Fruit fly (Drosophila melanogaster): ENCODE results near the gene CG45263.
A peak's percentile ranks its signal among the peaks of the same experiment; 100 is the strongest.

The CG45263 gene

DNA sequence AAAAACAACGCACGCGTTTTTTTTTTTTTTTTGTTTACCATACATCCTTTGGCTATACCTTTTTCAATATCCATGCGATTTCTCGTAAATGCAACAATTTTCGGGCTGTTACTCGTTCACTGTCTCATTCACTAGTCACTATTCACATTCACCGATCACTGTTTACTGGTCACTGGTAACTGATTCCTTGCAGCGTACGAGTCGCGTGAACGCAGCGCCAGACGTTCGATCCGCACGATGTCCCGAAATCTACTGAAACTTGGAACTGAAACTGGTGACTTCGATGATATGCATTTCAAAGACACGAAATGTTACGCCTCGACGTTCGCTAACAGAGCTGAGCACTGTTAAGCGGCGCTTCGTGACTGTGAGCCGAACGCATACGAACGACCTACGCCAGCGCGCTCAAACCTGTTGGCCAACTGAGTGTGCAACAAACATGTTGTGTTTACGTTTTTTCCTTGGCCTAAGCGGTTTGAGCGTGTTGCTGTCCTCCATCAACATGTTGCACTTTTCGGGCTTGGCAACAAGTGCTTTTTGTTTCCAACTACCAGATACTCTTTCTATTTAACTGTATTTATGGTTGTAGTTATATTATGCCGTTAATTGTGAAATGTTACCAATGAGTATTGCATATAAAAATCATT is at the start of gene CG45263:
Gene CG45263, minus strand, starts transcription at position 257 of the 647 bp plus-strand sequence.
- TF ChIP-seq CG7045 (GFP tag; optimal IDR thresholded peaks at IDR 0.05): peak; percentile 19
- TF ChIP-seq cic (GFP tag; optimal IDR thresholded peaks at IDR 0.05): no peak
- peak; percentile 21 for TF ChIP-seq kay (GFP tag; ENCODE audit: borderline replicate concordance)
- TF ChIP-seq CG7101 (tag; optimal IDR thresholded peaks at IDR 0.05): no peak
- no peak for TF ChIP-seq toe (GFP tag; optimal IDR thresholded peaks at IDR 0.05)
- TF ChIP-seq pad (GFP tag; optimal IDR thresholded peaks at IDR 0.05): no peak
- no peak for TF ChIP-seq cnc (optimal IDR thresholded peaks at IDR 0.05)
- no peak for TF ChIP-seq CG14711 (tag; optimal IDR thresholded peaks at IDR 0.05)

dm6 chr3R:8524277-8524676 is 46.9 kb upstream of the CG45263 start:
- TF ChIP-seq CG7045 (GFP tag; optimal IDR thresholded peaks at IDR 0.05) (no peak), Hr96 (GFP tag; optimal IDR thresholded peaks at IDR 0.05) (no peak), kay (GFP tag; ENCODE audit: borderline replicate concordance) (no peak), CG7101 (tag; optimal IDR thresholded peaks at IDR 0.05) (no peak), tj (GFP tag; optimal IDR thresholded peaks at IDR 0.05) (no peak)

dm6 chr3R:8523668-8524067 is 46.3 kb upstream of the CG45263 start, which contains the start of gene CG31259:
CG31259 (plus strand) TSS chr3R:8523944.
- TF ChIP-seq Crg-1 (GFP tag; optimal IDR thresholded peaks at IDR 0.05) (no peak), Mnt (GFP tag; optimal IDR thresholded peaks at IDR 0.05) (peak; percentile 68), cic (GFP tag; optimal IDR thresholded peaks at IDR 0.05) (peak; percentile 74)

DNA sequence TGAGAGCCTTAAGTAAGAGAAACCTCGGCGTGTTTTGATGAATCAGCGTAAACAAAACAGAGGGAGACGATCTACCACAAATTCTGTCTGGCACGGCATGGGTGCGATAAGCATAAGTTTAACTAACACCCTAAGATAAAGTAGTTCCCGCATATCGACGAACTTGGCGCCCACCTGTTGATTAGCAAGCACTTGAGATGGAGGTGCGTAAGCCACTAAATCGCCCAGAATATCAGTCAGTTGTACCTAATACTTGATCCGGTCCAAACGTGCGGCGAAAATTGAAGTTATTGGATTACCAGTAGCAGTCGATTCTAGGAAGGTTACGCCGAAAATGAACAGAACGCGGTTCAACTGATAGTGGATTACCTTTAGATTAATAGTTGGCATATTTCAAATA is 44.1 kb upstream of the CG45263 start, which contains the start of gene CG31454:
Gene CG31454, plus strand, starts transcription at position 160 of the 400 bp plus-strand sequence.
- TF ChIP-seq CG33017 (tag; optimal IDR thresholded peaks at IDR 0.05) (no peak), CG14711 (tag; optimal IDR thresholded peaks at IDR 0.05) (no peak)

DNA sequence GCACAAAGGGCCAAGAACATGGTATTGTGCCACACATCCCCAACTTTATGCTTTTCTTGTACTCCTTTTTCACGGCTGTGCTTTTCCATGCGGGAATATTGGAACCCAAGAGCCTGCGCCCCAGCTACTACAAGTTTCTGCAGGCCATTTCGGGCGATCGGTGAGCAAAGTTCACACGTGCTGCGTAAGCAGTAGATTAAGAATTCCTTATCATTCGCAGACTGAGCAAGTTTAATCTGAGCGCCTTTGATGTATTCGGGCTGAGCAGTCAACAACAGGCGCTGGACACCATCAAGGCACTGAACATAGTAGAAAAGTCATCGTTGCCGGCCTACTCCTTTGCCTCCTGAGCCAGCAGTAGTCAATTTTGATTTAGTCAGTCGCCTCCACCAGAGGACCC is 43.4 kb upstream of the CG45263 start:
- TF ChIP-seq Clk (GFP tag; optimal IDR thresholded peaks at IDR 0.05): no peak
- no peak for TF ChIP-seq CG1620 (GFP tag; optimal IDR thresholded peaks at IDR 0.05)
- no peak for TF ChIP-seq Mnt (GFP tag; optimal IDR thresholded peaks at IDR 0.05)
- TF ChIP-seq bab1 (GFP tag; optimal IDR thresholded peaks at IDR 0.05): no peak
- no peak for TF ChIP-seq kay (GFP tag; ENCODE audit: borderline replicate concordance)
- TF ChIP-seq ovo (GFP tag; optimal IDR thresholded peaks at IDR 0.05): no peak
- no peak for TF ChIP-seq CG7101 (tag; optimal IDR thresholded peaks at IDR 0.05)
- TF ChIP-seq toe (GFP tag; optimal IDR thresholded peaks at IDR 0.05): no peak
- TF ChIP-seq CG33017 (tag; optimal IDR thresholded peaks at IDR 0.05): no peak
- TF ChIP-seq tj (GFP tag; optimal IDR thresholded peaks at IDR 0.05): no peak
- TF ChIP-seq CG14711 (tag; optimal IDR thresholded peaks at IDR 0.05): no peak
- no peak for TF ChIP-seq cic (GFP tag; optimal IDR thresholded peaks at IDR 0.05)
- no peak for TF ChIP-seq Crg-1 (GFP tag; optimal IDR thresholded peaks at IDR 0.05)

dm6 chr3R:8519157-8519556 is 41.7 kb upstream of the CG45263 start:
- TF ChIP-seq Hr96 (GFP tag; optimal IDR thresholded peaks at IDR 0.05) (no peak), Crg-1 (GFP tag; optimal IDR thresholded peaks at IDR 0.05) (no peak), bab1 (GFP tag; optimal IDR thresholded peaks at IDR 0.05) (no peak), CG1620 (GFP tag; optimal IDR thresholded peaks at IDR 0.05) (no peak), kay (GFP tag; ENCODE audit: borderline replicate concordance) (no peak), CG11617 (GFP tag; optimal IDR thresholded peaks at IDR 0.05) (no peak), CG7101 (tag; optimal IDR thresholded peaks at IDR 0.05) (no peak), CG7045 (GFP tag; optimal IDR thresholded peaks at IDR 0.05) (no peak), ovo (GFP tag; optimal IDR thresholded peaks at IDR 0.05) (no peak), CG5204 (GFP tag; optimal IDR thresholded peaks at IDR 0.05) (no peak), Clk (GFP tag; optimal IDR thresholded peaks at IDR 0.05) (no peak), cic (GFP tag; optimal IDR thresholded peaks at IDR 0.05) (no peak), tj (GFP tag; optimal IDR thresholded peaks at IDR 0.05) (no peak), pad (GFP tag; optimal IDR thresholded peaks at IDR 0.05) (no peak), CG33017 (tag; optimal IDR thresholded peaks at IDR 0.05) (no peak)

- TF ChIP-seq ovo (GFP tag; optimal IDR thresholded peaks at IDR 0.05) (no peak), Clk (GFP tag; optimal IDR thresholded peaks at IDR 0.05) (no peak), toe (GFP tag; optimal IDR thresholded peaks at IDR 0.05) (no peak), Hr96 (GFP tag; optimal IDR thresholded peaks at IDR 0.05) (no peak), CG12768 (GFP tag; optimal IDR thresholded peaks at IDR 0.05) (no peak), Mnt (GFP tag; optimal IDR thresholded peaks at IDR 0.05) (no peak), kay (GFP tag; ENCODE audit: borderline replicate concordance) (no peak), bab1 (GFP tag; optimal IDR thresholded peaks at IDR 0.05) (no peak), Crg-1 (GFP tag; optimal IDR thresholded peaks at IDR 0.05) (no peak), tj (GFP tag; optimal IDR thresholded peaks at IDR 0.05) (no peak), cnc (optimal IDR thresholded peaks at IDR 0.05) (no peak), cic (GFP tag; optimal IDR thresholded peaks at IDR 0.05) (no peak), pad (GFP tag; optimal IDR thresholded peaks at IDR 0.05) (no peak), CG7101 (tag; optimal IDR thresholded peaks at IDR 0.05) (no peak), CG14711 (tag; optimal IDR thresholded peaks at IDR 0.05) (no peak), CG1620 (GFP tag; optimal IDR thresholded peaks at IDR 0.05) (no peak), CG11617 (GFP tag; optimal IDR thresholded peaks at IDR 0.05) (no peak), CG5204 (GFP tag; optimal IDR thresholded peaks at IDR 0.05) (no peak), CG7045 (GFP tag; optimal IDR thresholded peaks at IDR 0.05) (no peak), CG33017 (tag; optimal IDR thresholded peaks at IDR 0.05) (no peak)
Observed at dm6 chr3R:8518565-8519154, 41.2 kb upstream of the CG45263 start.
